Worm (Caenorhabditis elegans) whole organism, mixed stage, embryonic: ENCODE measurements around the gene F46B6.5.

ENCODE experiments used
- ces-1 ChIP-seq: fragments of 150-350 bp; optimal IDR thresholded peaks from 2 replicates; lab custom pipeline; 2014; ENCODE audit warnings: missing biosample characterization, missing genetic modification reagents, missing genetic modification characterization
- flh-1 ChIP-seq: fragments of 200-800 bp; sonication (Bioruptor generic); optimal IDR thresholded peaks from 2 replicates; lab custom pipeline; 2018; ENCODE audit warnings: mild to moderate bottlenecking, missing genetic modification characterization, moderate library complexity, missing compliant biosample characterization
- lsy-2 ChIP-seq: fragments of 150-350 bp; optimal IDR thresholded peaks from 2 replicates; lab custom pipeline; 2014; ENCODE audit warnings: missing biosample characterization, missing genetic modification characterization
- mab-5 ChIP-seq: fragments of 150-350 bp; optimal IDR thresholded peaks from 2 replicates; lab custom pipeline; 2014; ENCODE audit warnings: missing biosample characterization, missing genetic modification characterization
- mep-1 ChIP-seq: fragments of 150-350 bp; optimal IDR thresholded peaks from 2 replicates; lab custom pipeline; 2017; ENCODE audit warnings: missing biosample characterization, missing genetic modification reagents, missing genetic modification characterization, inconsistent platforms
- mls-2 ChIP-seq: sonication (generic microtip); optimal IDR thresholded peaks from 2 replicates; lab custom pipeline; 2016; ENCODE audit warnings: mild to moderate bottlenecking, missing genetic modification characterization, moderate library complexity, missing compliant biosample characterization
- nhr-12 ChIP-seq: fragments of 150-350 bp; optimal IDR thresholded peaks from 2 replicates; lab custom pipeline; 2014; ENCODE audit warnings: missing biosample characterization, missing genetic modification characterization
- nhr-76 ChIP-seq: sonication (generic microtip); optimal IDR thresholded peaks from 2 replicates; lab custom pipeline; 2017; ENCODE audit warnings: missing biosample characterization, missing genetic modification characterization
- pha-4 ChIP-seq: fragments of 150-350 bp; optimal IDR thresholded peaks from 2 replicates; lab custom pipeline; 2018; ENCODE audit warnings: missing biosample characterization, missing genetic modification reagents, missing genetic modification characterization
- tbx-8 ChIP-seq: fragments of 200-800 bp; sonication (Bioruptor generic); optimal IDR thresholded peaks from 2 replicates; lab custom pipeline; 2018; ENCODE audit warnings: mild to moderate bottlenecking, missing genetic modification characterization, moderate library complexity, missing compliant biosample characterization
- unc-39 ChIP-seq: fragments of 150-350 bp; optimal IDR thresholded peaks from 2 replicates; lab custom pipeline; 2014; ENCODE audit warnings: missing biosample characterization, missing genetic modification characterization

- TF ChIP-seq ces-1 (GFP tag; lab: Kevin White, UChicago), result peak; percentile 99
- no peak for TF ChIP-seq pha-4 (tag; lab: Kevin White, UChicago)
- TF ChIP-seq nhr-76 (tag; lab: Kevin White, UChicago), result no peak
- no peak for TF ChIP-seq mab-5 (tag; lab: Kevin White, UChicago)
- no peak for TF ChIP-seq tbx-8 (GFP tag; lab: Kevin White, UChicago)
- TF ChIP-seq nhr-12 (tag; lab: Kevin White, UChicago), result no peak
- no peak for TF ChIP-seq lsy-2 (tag; lab: Kevin White, UChicago)
- no peak for TF ChIP-seq unc-39
- no peak for TF ChIP-seq flh-1
- no peak for TF ChIP-seq mls-2 (tag; lab: Kevin White, UChicago)
- TF ChIP-seq mep-1 (tag; lab: Kevin White, UChicago), result no peak
Observed at ce11 chrV:9771970-9772369, 10.9 kb downstream of the F46B6.5 start, which contains the start of gene F46B6.2.
